Fruit fly (Drosophila melanogaster) whole organism, larva: ENCODE data around the gene CG31300.

Experiments used
- noc ChIP-seq: fragments of 200-800 bp; sonication (Bioruptor generic); optimal IDR thresholded peaks from 3 replicates; lab custom pipeline; 2019; ENCODE audit warnings: missing biosample characterization, mild to moderate bottlenecking, missing genetic modification characterization, moderate library complexity

CG31300 gene

DNA sequence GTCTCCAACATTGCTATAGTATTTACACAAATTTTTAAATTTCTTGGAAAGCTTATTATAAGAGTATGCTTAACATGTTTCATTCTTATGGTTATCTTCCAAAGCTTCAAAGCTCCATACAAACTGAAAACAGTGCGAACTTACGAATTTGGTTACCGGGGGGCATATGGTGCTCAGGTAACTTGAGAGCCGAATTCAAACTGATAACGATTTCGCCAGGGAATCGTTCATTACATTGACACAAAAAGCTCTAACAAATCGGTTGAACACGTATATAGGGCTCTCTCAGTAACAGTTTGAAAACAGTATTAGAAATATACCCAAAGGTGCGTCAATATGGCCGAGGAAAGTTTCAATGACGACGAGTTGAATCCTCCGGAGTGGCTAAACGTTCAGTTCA is 17.2 kb downstream of the CG31300 start, which contains the start of gene CG13659:
Gene CG13659, plus strand, starts transcription at position 317 of the 400 bp plus-strand sequence.
- no peak for TF ChIP-seq noc (tag; lab: Kevin White, UChicago)

DNA sequence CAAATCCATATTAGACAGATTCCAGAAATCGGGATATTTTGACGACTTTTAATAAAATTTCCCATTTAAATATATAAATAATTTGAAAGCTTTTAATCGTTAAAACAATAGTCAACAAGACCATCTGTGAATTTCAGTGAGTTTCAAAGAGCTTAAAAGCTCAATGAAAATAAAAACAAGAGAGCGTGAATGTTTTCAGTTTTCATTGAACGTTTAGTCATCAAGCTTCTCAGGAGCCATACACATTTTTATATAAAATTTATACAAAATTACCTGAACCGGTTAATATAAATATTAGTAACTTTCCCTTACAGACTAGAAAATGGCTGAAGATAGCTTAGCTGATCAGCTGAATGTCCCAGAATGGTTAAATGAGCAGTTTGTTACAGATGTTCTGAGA is 18.8 kb downstream of the CG31300 start, which contains the start of gene CG31370:
Gene CG31370, plus strand, starts transcription at position 226 of the 400 bp plus-strand sequence.
- TF ChIP-seq noc (tag; lab: Kevin White, UChicago): no peak

DNA sequence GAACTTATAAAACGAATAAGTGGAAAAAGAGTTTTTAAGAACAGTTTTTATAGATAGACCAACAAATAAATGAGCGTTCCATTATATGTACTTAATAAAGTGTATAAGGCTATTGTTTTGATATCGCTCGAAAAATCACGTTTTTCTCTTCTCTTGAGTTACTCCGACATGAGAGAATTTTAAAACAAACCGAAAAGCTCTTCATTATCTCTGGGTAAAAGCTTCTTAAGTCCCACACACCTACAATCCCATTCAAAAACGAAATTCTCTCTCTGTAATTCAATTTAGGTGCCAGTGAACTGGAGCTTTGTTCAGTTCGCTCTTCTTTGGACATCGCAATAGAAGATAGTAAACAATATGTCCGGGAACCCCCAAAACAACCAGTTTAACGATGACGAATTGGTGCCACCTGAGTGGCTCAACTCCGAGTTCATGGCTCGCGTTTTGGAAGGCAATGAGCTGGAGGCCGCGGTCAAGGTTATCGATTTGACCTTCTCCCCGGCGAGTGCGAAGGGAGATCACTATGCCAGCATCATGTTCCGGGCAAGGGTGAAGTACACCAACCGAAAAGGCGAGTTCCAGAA is 20.5 kb downstream of the CG31300 start, which contains the start of gene CG31436:
Gene CG31436, plus strand, starts transcription at position 281 of the 584 bp plus-strand sequence.
- no peak for TF ChIP-seq noc (tag; lab: Kevin White, UChicago)

DNA sequence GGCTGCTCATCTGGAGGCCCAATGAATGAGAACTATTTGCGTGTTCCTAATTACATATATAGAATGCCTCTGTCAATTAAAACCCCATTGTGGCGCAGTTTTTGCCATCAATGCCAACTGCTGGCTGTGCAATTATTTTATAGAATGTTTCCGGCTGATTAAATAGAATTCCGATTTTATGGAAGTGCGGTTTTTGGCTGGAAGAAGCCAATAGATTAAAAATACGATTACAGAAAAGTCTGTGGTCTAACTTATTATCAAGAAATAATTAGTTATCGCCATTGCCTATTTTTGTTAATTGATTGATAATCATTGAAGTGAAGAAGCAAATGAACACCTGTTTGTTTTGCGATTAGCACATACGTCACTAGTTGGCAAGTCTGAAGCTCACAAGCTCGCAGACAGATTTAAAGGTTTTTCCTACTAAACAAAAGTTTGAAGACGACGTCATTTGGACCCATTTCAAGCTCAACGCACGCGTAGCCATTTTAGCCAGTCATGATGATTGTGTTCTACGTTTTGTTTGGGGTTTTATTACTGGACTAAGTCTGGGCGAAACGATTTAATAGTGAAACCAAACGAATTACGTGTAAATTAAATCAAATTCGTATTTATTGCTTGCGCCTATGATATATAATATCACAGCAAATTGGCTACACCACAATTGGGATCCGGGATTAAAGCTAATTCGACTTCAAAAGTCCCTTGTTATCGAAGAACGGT is 22.6 kb downstream of the CG31300 start:
- TF ChIP-seq noc (tag; lab: Kevin White, UChicago): peak; percentile 47

DNA sequence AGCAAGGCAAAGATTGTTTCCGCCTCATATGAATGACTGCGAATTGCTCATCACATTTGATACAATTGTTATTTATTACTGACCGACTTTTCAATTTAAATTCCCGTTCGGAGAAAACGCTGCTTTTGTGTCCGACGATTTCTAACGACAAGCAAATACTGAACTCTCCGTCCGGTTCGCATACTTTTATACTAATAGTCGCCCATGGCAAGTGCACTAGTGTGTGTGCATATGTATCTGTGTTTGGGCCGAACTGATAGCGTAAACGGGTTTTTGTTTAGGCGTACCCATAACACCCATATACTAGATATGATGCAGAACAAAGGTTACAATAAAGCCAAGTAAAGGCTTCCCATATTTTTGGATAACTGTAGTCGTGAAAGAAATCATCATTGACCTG is 24.8 kb downstream of the CG31300 start, which contains the start of gene CG10550:
Gene CG10550, minus strand, starts transcription at position 164 of the 400 bp plus-strand sequence.
- no peak for TF ChIP-seq noc (tag; lab: Kevin White, UChicago)

DNA sequence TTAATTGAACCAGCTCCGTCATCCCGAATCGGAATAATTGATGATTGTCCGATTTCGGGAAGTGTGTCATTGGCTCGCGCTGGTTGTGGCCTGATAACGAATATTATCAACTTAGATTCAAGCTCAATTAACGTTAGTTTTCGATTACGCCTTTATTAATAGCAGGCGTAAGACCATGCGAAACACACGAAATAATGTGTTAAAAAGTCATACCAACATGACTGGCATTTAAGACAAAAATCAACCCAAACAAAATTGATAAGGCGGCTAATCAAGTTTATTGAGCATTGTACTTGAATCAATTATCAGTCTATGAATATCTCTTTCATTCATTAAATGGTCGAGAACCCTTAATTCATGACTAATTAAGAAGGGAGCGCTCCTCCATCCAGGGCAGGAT is 25.8 kb downstream of the CG31300 start:
- peak; percentile 1 for TF ChIP-seq noc (tag; lab: Kevin White, UChicago)

DNA sequence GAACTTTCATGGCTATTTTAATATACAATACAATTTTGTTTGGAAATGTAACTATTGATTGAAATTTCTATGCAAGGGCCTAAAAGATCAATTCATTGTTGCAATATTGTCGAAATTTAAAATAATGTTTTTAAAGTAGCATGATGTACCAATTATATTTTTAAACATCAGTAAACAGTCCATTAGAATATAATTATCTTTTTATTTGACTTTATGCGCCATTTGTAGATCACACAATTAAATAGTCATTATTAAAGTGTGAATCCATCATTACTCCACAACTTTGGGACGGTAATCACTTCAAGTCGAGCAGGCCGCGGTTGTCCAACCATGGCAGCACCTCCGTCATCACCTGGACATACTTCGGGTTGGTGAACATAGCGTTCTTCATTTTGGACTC is 27.4 kb downstream of the CG31300 start, which contains the start of gene CG31099:
Gene CG31099, minus strand, starts transcription at position 101 of the 400 bp plus-strand sequence.
- no peak for TF ChIP-seq noc (tag; lab: Kevin White, UChicago)

DNA sequence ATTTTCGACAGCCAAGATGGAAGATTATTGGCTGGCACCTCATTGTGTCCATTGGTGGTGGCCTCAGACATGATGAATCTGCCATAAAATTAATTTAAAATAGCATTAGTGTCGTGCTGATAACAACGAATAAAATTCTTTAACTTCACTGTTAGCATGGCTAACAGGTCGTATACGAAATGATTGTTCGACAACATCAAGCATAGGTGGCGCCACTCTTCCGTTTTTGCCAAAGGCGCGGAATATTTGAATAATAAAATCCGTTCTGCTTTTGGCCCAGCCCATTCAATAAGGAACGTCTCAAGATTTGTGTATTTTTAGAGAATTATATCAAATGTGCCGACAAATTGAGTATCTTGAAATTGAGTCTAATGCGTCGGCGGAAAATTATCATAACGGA is 29.2 kb downstream of the CG31300 start:
- TF ChIP-seq noc (tag; lab: Kevin White, UChicago): no peak

DNA sequence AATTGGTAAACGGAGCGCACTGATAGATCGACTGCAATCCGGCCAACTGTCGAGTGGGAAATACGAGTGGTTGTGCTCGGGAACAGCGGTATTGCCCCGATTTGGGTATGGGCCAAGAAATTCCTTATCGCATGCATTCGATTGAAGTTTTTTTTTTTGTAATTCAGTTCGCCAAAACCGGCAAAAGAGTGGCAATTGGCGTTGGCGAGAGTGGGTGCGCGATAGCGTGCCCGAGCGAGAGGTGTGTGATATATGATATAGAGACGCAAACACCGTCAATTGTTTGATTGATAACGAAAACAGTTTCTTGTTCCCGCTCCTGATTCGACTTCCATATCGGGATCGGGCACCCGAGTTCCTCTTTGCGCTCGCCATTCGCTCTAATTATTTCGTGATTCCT is 30.4 kb downstream of the CG31300 start, which contains the start of gene CG31087:
Gene CG31087, minus strand, starts transcription at position 63 of the 400 bp plus-strand sequence.
- no peak for TF ChIP-seq noc (tag; lab: Kevin White, UChicago)

DNA sequence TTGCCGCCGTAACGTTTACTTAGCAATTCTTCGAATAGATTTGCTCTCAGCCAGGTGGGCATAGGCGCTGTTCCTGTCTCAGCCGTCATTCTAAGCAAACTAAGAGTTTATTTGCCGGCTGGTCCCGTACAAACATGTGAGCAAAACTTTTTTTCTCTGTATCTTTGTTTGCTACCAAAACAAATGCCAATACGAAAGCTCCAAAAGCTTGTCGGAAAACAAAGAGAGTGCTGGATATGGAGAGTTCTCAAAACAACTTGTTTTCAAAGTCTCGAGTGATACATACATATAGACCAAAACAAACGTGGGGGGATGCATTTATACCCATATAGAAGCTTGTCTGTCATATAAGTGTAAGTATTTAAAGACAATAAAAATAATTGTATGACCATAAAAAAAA is 32.6 kb downstream of the CG31300 start, which contains the start of gene CG10559:
Gene CG10559, minus strand, starts transcription at position 101 of the 400 bp plus-strand sequence.
- TF ChIP-seq noc (tag; lab: Kevin White, UChicago): no peak

DNA sequence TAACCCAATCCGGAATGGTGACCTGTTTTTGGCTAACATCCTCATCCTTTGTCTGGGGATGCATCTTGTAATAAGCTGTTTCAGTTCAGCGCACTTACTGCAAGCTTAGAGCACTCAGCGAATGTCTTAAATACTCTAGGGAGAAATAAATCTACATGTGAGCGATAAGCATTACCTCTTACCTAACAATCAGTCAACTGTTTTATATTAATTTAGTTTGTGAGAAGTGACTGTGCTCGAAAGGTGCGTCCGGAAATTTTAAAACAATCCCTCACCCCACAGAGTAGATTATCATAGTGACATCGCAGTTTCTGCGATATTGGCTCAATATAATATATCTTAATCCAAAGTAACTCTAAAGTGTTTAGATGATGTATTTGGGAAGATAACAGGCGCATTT is 34.6 kb downstream of the CG31300 start, which contains the start of gene CG10553:
Gene CG10553, minus strand, starts transcription at position 101 of the 400 bp plus-strand sequence.
- no peak for TF ChIP-seq noc (tag; lab: Kevin White, UChicago)

DNA sequence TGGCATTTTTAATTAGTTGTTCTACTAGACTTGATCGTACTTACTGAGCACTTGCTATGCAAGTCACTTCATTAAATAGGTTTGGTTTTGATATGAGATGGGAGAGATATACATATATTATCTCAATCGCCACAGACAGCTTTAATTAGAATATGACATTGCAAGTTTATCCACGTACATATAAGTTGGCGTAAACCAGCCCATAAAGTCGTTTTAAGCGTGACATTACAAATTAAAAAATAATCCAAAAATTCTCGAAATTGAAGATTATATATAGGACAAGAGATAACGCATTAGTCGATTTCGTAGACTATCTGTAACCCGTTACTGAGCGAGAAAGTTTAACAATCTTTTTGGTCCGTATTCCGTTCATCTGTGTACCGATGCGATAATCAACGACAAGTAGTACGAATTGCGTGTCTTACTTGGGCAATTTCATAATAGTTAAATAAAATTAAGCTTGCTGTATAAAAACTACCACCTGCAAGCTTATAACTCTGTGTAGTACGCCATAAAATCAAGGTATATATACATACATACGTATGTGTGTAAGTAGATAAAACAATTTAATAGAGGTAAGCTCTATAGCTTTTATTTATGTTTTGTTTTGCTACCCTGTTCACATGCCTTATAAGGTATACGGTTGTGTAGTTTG is 36.8 kb downstream of the CG31300 start, which contains the start of gene CG10560:
Gene CG10560, minus strand, starts transcription at position 51 of the 655 bp plus-strand sequence.
- no peak for TF ChIP-seq noc (tag; lab: Kevin White, UChicago)

DNA sequence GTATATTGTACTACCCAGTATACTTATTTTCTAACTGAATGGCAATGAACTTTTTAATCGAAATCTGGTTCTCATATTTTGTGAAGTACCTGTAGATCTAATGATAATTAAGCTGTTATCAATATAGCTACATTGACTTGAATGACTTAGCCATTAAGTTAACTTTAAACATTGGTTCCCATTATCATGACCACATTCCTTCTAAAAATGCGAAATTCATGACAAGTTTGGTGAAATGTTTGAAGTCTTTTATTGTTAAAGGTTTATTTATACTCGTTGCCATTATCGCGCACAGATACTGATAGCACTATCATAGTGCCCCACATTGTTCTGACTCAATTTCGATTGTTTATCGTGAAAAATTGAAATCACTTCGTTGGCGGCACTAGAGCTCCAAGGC is 37.5 kb downstream of the CG31300 start:
- TF ChIP-seq noc (tag; lab: Kevin White, UChicago): peak; percentile 34

DNA sequence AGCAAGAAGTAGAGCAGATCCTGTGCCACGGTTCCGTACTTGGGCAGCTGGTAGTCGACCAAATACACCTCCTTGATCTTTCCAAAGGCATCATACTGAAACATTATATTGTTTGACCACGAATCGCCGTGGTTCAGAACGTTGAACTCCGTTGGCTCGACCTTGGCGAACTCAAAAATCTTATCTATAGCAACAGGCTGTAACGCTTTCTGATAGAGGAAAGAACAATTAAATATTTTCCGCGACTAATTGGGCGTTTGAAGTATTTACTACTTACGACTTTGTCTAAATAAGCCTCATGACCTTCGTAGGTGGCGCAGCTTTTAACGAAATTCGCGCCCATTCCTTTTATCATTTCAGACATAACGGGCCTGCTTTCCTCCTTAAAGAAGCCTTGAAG is 38.3 kb downstream of the CG31300 start:
- TF ChIP-seq noc (tag; lab: Kevin White, UChicago): no peak

DNA sequence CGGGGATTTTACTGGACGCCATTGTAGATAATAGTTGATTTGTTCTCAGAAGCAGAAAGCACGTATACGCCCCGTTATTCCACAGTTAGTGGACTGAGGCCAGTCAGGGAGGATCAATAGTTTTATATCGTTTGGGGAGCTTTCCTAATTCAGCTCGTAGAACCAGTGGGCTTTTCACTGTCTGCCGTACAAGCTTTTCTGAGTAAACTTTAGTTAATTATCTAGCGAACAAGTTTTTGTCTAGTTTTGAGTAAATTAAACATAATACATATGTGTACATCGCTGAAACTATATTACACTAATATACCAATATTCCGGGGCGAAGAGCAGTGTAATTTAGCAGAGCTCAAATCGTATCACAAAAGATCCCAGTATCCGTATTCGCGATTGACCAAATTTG is 39.2 kb downstream of the CG31300 start, which contains the start of gene CG10562:
Gene CG10562, minus strand, starts transcription at position 101 of the 400 bp plus-strand sequence.
- no peak for TF ChIP-seq noc (tag; lab: Kevin White, UChicago)
